Worm (Caenorhabditis elegans): Measurements from ENCODE around the gene svh-5.

svh-5 gene

DNA sequence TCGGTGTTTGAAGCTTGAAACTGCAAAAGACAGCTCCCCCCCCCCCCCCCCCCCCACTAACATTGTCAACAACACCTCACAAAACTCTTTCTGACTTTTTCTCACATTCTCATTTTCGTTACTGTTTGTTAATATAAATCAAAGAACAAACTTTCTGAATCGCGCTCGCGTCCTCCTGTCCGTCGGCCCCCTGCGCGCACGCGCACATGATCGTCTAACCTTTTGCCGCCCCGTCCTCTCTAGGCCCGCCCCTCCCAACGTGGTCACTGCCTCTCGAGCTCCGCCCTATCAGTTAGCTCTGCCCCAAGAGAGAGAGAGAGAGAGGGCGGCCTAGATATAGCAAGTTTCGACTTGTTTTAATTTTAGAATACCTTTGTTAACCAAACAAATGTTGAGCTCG is 36.9 kb downstream of the svh-5 start (continued):
- TF ChIP-seq fkh-8 (tag; optimal IDR thresholded peaks at IDR 0.05) (no peak), dpl-1 (GFP tag; optimal IDR thresholded peaks at IDR 0.05) (no peak), dsc-1 (tag; optimal IDR thresholded peaks at IDR 0.05) (no peak), elt-2 (tag; optimal IDR thresholded peaks at IDR 0.05) (no peak), grh-1 (GFP tag; IDR thresholded peaks at IDR 0.05) (no peak), lir-3 (tag; optimal IDR thresholded peaks at IDR 0.05; ENCODE audit: poor library complexity) (no peak), ets-5 (GFP tag; IDR thresholded peaks at IDR 0.05) (no peak), ztf-11 (tag; optimal IDR thresholded peaks at IDR 0.05) (no peak), mef-2 (tag; optimal IDR thresholded peaks at IDR 0.05) (no peak), blmp-1 (tag; optimal IDR thresholded peaks at IDR 0.05) (no peak), hlh-17 (GFP tag; optimal IDR thresholded peaks at IDR 0.05; ENCODE audit: borderline replicate concordance) (no peak), swsn-7 (tag; optimal IDR thresholded peaks at IDR 0.05) (no peak), egl-13 (tag; optimal IDR thresholded peaks at IDR 0.05) (no peak), nhr-19 (GFP tag; conservative IDR thresholded peaks at IDR 0.05) (peak; percentile 40), ceh-63 (GFP tag; optimal IDR thresholded peaks at IDR 0.05) (no peak), pqm-1 (tag; optimal IDR thresholded peaks at IDR 0.05) (no peak)

DNA sequence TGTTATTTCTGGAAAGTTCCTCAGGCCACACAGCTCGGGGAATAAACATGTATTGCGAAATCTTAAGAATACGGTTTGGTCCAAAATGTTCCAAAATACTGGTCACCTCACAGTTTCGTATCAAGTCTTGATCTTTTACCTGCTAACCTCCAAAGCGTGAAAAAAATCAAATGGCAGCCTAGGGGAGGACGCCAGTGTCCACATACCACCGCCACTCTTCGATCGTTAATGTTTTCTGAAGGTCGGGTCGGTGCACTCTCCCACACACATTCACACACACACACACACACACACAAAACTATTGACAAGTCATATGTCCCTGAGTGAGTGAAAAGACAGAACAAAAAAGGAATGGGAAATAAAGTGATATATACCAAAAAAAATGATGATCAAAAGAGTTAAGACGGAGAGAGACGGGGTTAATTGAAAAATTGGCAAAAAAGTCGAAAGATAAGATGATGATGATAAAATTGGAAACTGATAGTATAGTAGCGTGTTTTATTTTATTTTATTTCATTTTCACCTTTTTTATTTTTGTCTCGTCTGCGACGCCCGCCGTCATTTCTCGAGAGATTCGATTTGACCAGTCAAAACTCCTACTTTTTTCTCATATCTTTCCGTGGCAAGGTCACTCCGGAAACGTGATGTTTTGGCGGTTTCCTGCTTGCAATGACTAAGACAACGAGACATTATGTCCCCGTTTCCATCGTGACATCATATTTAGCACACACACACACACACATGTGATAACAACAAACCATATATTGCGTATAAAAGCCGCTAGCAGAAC is 37.6 kb downstream of the svh-5 start, which contains the start of gene Y15E3A.5:
Y15E3A.5 (plus strand) TSS at position 752 of the 790 bp plus-strand sequence.
- TF ChIP-seq dsc-1 (tag; optimal IDR thresholded peaks at IDR 0.05) (no peak), tbx-2 (tag; optimal IDR thresholded peaks at IDR 0.05) (peak; percentile 50), unc-30 (tag; optimal IDR thresholded peaks at IDR 0.05) (no peak), ztf-11 (tag; optimal IDR thresholded peaks at IDR 0.05) (no peak), nhr-90 (tag; optimal IDR thresholded peaks at IDR 0.05; ENCODE audit: poor library complexity) (peak; percentile 80), unc-130 (tag; optimal IDR thresholded peaks at IDR 0.05) (peak; percentile 51), fkh-10 (GFP tag; optimal IDR thresholded peaks at IDR 0.05) (no peak), xbp-1 (tag; optimal IDR thresholded peaks at IDR 0.05) (no peak), mdl-1 (tag; optimal IDR thresholded peaks at IDR 0.05) (peak in 1 of 2 experiments; percentile 84), egl-27 (tag; optimal IDR thresholded peaks at IDR 0.05) (peak in 1 of 2 experiments; percentile 18), mep-1 (tag; optimal IDR thresholded peaks at IDR 0.05) (peak; percentile 73), nhr-85 (tag) (peak; percentile 98), sox-4 (tag; optimal IDR thresholded peaks at IDR 0.05) (no peak), lin-39 (tag; optimal IDR thresholded peaks at IDR 0.05) (no peak), nhr-19 (GFP tag; conservative IDR thresholded peaks at IDR 0.05) (peak; percentile 49), blmp-1 (tag; optimal IDR thresholded peaks at IDR 0.05) (peak; percentile 65), pax-3 (tag; optimal IDR thresholded peaks at IDR 0.05) (no peak), lin-13 (GFP tag; optimal IDR thresholded peaks at IDR 0.05) (peak; percentile 13), nhr-11 (tag; optimal IDR thresholded peaks at IDR 0.05) (no peak), mef-2 (tag; optimal IDR thresholded peaks at IDR 0.05) (no peak), lin-35 (GFP tag; optimal IDR thresholded peaks at IDR 0.05) (peak; percentile 28 to 75), F16B12.6 (tag; optimal IDR thresholded peaks at IDR 0.05) (no peak), unc-98 (GFP tag; IDR thresholded peaks at IDR 0.05) (no peak), tlp-1 (tag; optimal IDR thresholded peaks at IDR 0.05) (no peak), grh-1 (GFP tag; IDR thresholded peaks at IDR 0.05) (peak; percentile 63; the same call in 1 of the 2 replicates), ztf-4 (tag; optimal IDR thresholded peaks at IDR 0.05) (no peak), swsn-7 (tag; optimal IDR thresholded peaks at IDR 0.05) (peak; percentile 14), nhr-71 (tag; optimal IDR thresholded peaks at IDR 0.05) (peak; percentile 79), ceh-88 (GFP tag; IDR thresholded peaks at IDR 0.05) (no peak), nhr-84 (tag; optimal IDR thresholded peaks at IDR 0.05) (no peak), fos-1 (tag; optimal IDR thresholded peaks at IDR 0.05) (peak; percentile 1), nhr-28 (tag; optimal IDR thresholded peaks at IDR 0.05) (no peak), ceh-63 (GFP tag; optimal IDR thresholded peaks at IDR 0.05) (no peak), nhr-12 (tag; optimal IDR thresholded peaks at IDR 0.05) (no peak), hlh-17 (GFP tag; optimal IDR thresholded peaks at IDR 0.05; ENCODE audit: borderline replicate concordance) (no peak), Y116A8C.19 (tag; optimal IDR thresholded peaks at IDR 0.05; ENCODE audit: borderline replicate concordance) (no peak), C16A3.4 (tag; optimal IDR thresholded peaks at IDR 0.05) (peak; percentile 64), aly-2 (tag; optimal IDR thresholded peaks at IDR 0.05) (no peak), efl-3 (GFP tag; optimal IDR thresholded peaks at IDR 0.05) (no peak), hpl-2 (GFP tag; optimal IDR thresholded peaks at IDR 0.05) (no peak), irx-1 (tag; optimal IDR thresholded peaks at IDR 0.05) (no peak), pqm-1 (tag; optimal IDR thresholded peaks at IDR 0.05) (no peak), snpc-4 (tag; optimal IDR thresholded peaks at IDR 0.05) (no peak)

Data from whole organism, L1 larva.